Worm (Caenorhabditis elegans): ENCODE data around the gene C30B5.17.

DNA sequence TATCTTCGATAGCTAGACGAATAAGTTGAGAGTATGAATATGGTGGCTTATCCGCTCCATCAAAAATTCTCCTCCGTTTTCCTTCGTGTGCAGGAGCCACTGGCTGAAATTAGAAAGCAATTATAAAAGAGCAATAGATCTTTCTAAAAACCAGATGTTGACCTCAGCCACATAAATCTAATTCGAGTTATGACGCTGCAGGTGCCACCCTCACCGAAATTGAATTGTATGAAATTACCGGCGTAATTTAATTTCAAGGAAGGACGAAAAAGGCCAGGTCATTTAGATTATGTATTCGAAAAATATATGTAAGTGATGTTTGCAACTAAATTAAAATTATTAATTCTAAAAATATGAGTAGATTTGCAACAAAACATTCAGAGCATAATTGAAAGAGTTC is 12.0 kb downstream of the C30B5.17 start:
- no peak for TF ChIP-seq him-1 (tag; optimal IDR thresholded peaks at IDR 0.05)
- TF ChIP-seq dao-5 (tag; optimal IDR thresholded peaks at IDR 0.05) = no peak

Measured in whole organism, L4/young adult.